Fruit fly (Drosophila melanogaster): ENCODE measurements around the gene Ziz.
A peak's percentile ranks its signal among the peaks of the same experiment; 100 is the strongest.

Gene Ziz

DNA sequence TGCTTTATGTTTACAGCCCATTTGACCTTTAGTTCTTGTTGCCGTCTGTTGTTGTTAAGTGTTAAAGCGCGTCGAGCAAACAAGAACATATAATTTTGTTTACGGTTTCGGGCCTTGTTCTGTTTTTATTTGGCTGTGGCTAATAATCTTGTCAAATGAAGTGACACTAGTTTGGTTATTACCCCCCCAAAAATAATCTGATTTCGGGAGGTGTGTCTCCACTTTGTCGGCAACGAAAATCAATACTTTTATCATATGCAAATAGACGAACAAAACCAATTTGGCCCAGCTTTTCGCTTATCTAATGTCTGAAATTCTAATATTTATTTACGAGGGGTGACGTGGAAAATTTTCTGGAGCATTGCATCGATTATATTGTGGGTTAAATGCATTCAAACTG is 22.8 kb upstream of the Ziz start (continued):
- TF ChIP-seq jumu (GFP tag; optimal IDR thresholded peaks at IDR 0.05) (no peak), dan (GFP tag; IDR thresholded peaks at IDR 0.05) (no peak), Opbp (GFP tag; IDR thresholded peaks at IDR 0.05; ENCODE audit: partially characterized antibody) (no peak), sima (GFP tag; optimal IDR thresholded peaks at IDR 0.05) (no peak), CG8089 (GFP tag; optimal IDR thresholded peaks at IDR 0.05) (peak; percentile 33), caup (GFP tag; optimal IDR thresholded peaks at IDR 0.05; ENCODE audit: severe bottlenecking) (peak; percentile 68), Atf3 (GFP tag; optimal IDR thresholded peaks at IDR 0.05) (peak; percentile 21), Sin3A (optimal IDR thresholded peaks at IDR 0.05) (no peak), trem (tag; optimal IDR thresholded peaks at IDR 0.05) (no peak), CG3847 (GFP tag; IDR thresholded peaks at IDR 0.05) (no peak), tap (tag; optimal IDR thresholded peaks at IDR 0.05) (peak; percentile 11), ci (GFP tag; IDR thresholded peaks at IDR 0.05) (peak; percentile 61; the same call in 1 of the 3 replicates), Trl (optimal IDR thresholded peaks at IDR 0.05) (no peak), Trl (GFP tag; optimal IDR thresholded peaks at IDR 0.05) (no peak), CG9727 (GFP tag; optimal IDR thresholded peaks at IDR 0.05) (peak; percentile 43), phol (tag; optimal IDR thresholded peaks at IDR 0.05) (no peak), CG15479 (GFP tag; optimal IDR thresholded peaks at IDR 0.05) (no peak), Ssrp (tag; optimal IDR thresholded peaks at IDR 0.05) (peak; percentile 4), CoRest (tag; optimal IDR thresholded peaks at IDR 0.05) (peak; percentile 0), Myb (GFP tag; optimal IDR thresholded peaks at IDR 0.05) (no peak), CG4328 (GFP tag; optimal IDR thresholded peaks at IDR 0.05) (peak; percentile 44), MBD-R2 (GFP tag; IDR thresholded peaks at IDR 0.05) (no peak), Oli (tag; optimal IDR thresholded peaks at IDR 0.05) (peak; percentile 4), CG6813 (GFP tag; optimal IDR thresholded peaks at IDR 0.05) (peak; percentile 65), CG4854 (GFP tag; optimal IDR thresholded peaks at IDR 0.05) (no peak), yki (optimal IDR thresholded peaks at IDR 0.05) (no peak), CG17385 (GFP tag; optimal IDR thresholded peaks at IDR 0.05) (peak; percentile 46), CG8944 (GFP tag; optimal IDR thresholded peaks at IDR 0.05) (no peak), CG3281 (GFP tag; optimal IDR thresholded peaks at IDR 0.05) (peak; percentile 37), nau (GFP tag; optimal IDR thresholded peaks at IDR 0.05) (peak; percentile 39), CG2678 (tag; optimal IDR thresholded peaks at IDR 0.05) (peak; percentile 59), gfzf (GFP tag; optimal IDR thresholded peaks at IDR 0.05) (no peak), CG7963 (GFP tag; IDR thresholded peaks at IDR 0.05; ENCODE audit: partially characterized antibody) (no peak), CG17361 (GFP tag; IDR thresholded peaks at IDR 0.05) (peak; percentile 34; the same call in 1 of the 3 replicates), YL-1 (GFP tag; optimal IDR thresholded peaks at IDR 0.05) (no peak), CG34422 (GFP tag; IDR thresholded peaks at IDR 0.05) (no peak), CG1647 (GFP tag; optimal IDR thresholded peaks at IDR 0.05) (no peak), CG7745 (tag; optimal IDR thresholded peaks at IDR 0.05) (no peak), CG12155 (GFP tag; optimal IDR thresholded peaks at IDR 0.05) (no peak), fd102C (GFP tag; optimal IDR thresholded peaks at IDR 0.05) (no peak), CG31441 (GFP tag; IDR thresholded peaks at IDR 0.05) (0 out of 2 replicates have a peak, but pooled peaks have one; percentile 24), CG17612 (GFP tag; IDR thresholded peaks at IDR 0.05) (no peak), sens-2 (GFP tag; IDR thresholded peaks at IDR 0.05) (no peak), C15 (GFP tag; IDR thresholded peaks at IDR 0.05) (no peak), chif (GFP tag; optimal IDR thresholded peaks at IDR 0.05) (no peak), Rfx (GFP tag; IDR thresholded peaks at IDR 0.05) (no peak), Chrac-16 (GFP tag; optimal IDR thresholded peaks at IDR 0.05) (no peak), CG7271 (tag; optimal IDR thresholded peaks at IDR 0.05) (no peak), Atf6 (GFP tag; IDR thresholded peaks at IDR 0.05) (no peak; the same call in 1 of the 2 replicates), zfh2 (GFP tag; optimal IDR thresholded peaks at IDR 0.05) (no peak), CG32767 (GFP tag; IDR thresholded peaks at IDR 0.05) (no peak), CG6765 (GFP tag; optimal IDR thresholded peaks at IDR 0.05) (peak; percentile 26)

Data from whole organism, embryonic.